Worm (Caenorhabditis elegans) whole organism, mixed stage, embryonic: ENCODE measurements around the gene C13G3.1.
A peak's percentile ranks its signal among the peaks of the same experiment; 100 is the strongest.

Source experiments
- M03D4.4 ChIP-seq: sonication (generic microtip); optimal IDR thresholded peaks from 2 replicates; lab custom pipeline; 2017; ENCODE audit warnings: mild to moderate bottlenecking, missing genetic modification characterization, missing compliant biosample characterization
- bed-3 ChIP-seq: fragments of 200-800 bp; sonication (Bioruptor generic); optimal IDR thresholded peaks from 3 replicates; lab custom pipeline; 2018; ENCODE audit warnings: mild to moderate bottlenecking, missing genetic modification characterization, moderate library complexity, missing compliant biosample characterization
- blmp-1 ChIP-seq: fragments of 150-350 bp; optimal IDR thresholded peaks from 2 replicates; lab custom pipeline; 2014; ENCODE audit warnings: missing biosample characterization, missing genetic modification characterization
- ceh-39 ChIP-seq: fragments of 150-350 bp; optimal IDR thresholded peaks from 2 replicates; lab custom pipeline; 2014; ENCODE audit warnings: missing biosample characterization, missing genetic modification characterization
- ceh-43 ChIP-seq: fragments of 200-800 bp; sonication (Bioruptor generic); optimal IDR thresholded peaks from 2 replicates; lab custom pipeline; 2018; ENCODE audit warnings: mild to moderate bottlenecking, missing genetic modification characterization, moderate library complexity, missing compliant biosample characterization
- ceh-83 ChIP-seq: fragments of 200-800 bp; sonication (Bioruptor generic); optimal IDR thresholded peaks from 2 replicates; lab custom pipeline; 2018; ENCODE audit warnings: mild to moderate bottlenecking, missing genetic modification characterization, missing compliant biosample characterization
- ces-1 ChIP-seq: fragments of 150-350 bp; optimal IDR thresholded peaks from 2 replicates; lab custom pipeline; 2014; ENCODE audit warnings: missing biosample characterization, missing genetic modification reagents, missing genetic modification characterization
- cnd-1 ChIP-seq: fragments of 200-800 bp; sonication (Bioruptor generic); optimal IDR thresholded peaks from 2 replicates; lab custom pipeline; 2018; ENCODE audit warnings: mild to moderate bottlenecking, missing genetic modification characterization, missing compliant biosample characterization
- drap-1 ChIP-seq: fragments of 200-800 bp; sonication (Bioruptor generic); optimal IDR thresholded peaks from 3 replicates; lab custom pipeline; 2018; ENCODE audit warnings: mild to moderate bottlenecking, missing genetic modification characterization, missing compliant biosample characterization
- elt-1 ChIP-seq: sonication (generic microtip); optimal IDR thresholded peaks from 2 replicates; lab custom pipeline; 2017; ENCODE audit warnings: missing genetic modification characterization, mild to moderate bottlenecking, missing compliant biosample characterization, antibody characterized with exemption, moderate library complexity, borderline replicate concordance; ENCODE audit not compliant: insufficient read depth
- elt-3 ChIP-seq: fragments of 150-350 bp; optimal IDR thresholded peaks from 2 replicates; lab custom pipeline; 2014; ENCODE audit warnings: missing biosample characterization, missing genetic modification characterization
- flh-1 ChIP-seq: fragments of 200-800 bp; sonication (Bioruptor generic); optimal IDR thresholded peaks from 2 replicates; lab custom pipeline; 2018; ENCODE audit warnings: mild to moderate bottlenecking, missing genetic modification characterization, moderate library complexity, missing compliant biosample characterization
- ham-2 ChIP-seq: fragments of 200-800 bp; sonication (Bioruptor generic); optimal IDR thresholded peaks from 2 replicates; lab custom pipeline; 2018; ENCODE audit warnings: mild to moderate bottlenecking, missing genetic modification characterization, missing compliant biosample characterization
- hlh-1 ChIP-seq: fragments of 150-350 bp; optimal IDR thresholded peaks from 2 replicates; lab custom pipeline; 2014; ENCODE audit warnings: missing biosample characterization, missing genetic modification reagents, missing genetic modification characterization
- lin-13 ChIP-seq: fragments of 150-350 bp; optimal IDR thresholded peaks from 2 replicates; lab custom pipeline; 2014; ENCODE audit warnings: missing biosample characterization, missing genetic modification characterization
- lin-32 ChIP-seq: fragments of 200-800 bp; sonication (Bioruptor generic); optimal IDR thresholded peaks from 2 replicates; lab custom pipeline; 2018; ENCODE audit warnings: mild to moderate bottlenecking, missing genetic modification characterization, missing compliant biosample characterization
- lsy-2 ChIP-seq: fragments of 150-350 bp; optimal IDR thresholded peaks from 2 replicates; lab custom pipeline; 2014; ENCODE audit warnings: missing biosample characterization, missing genetic modification characterization
- mep-1 ChIP-seq: fragments of 150-350 bp; optimal IDR thresholded peaks from 2 replicates; lab custom pipeline; 2017; ENCODE audit warnings: missing biosample characterization, missing genetic modification reagents, missing genetic modification characterization, inconsistent platforms
- mls-2 ChIP-seq: sonication (generic microtip); optimal IDR thresholded peaks from 2 replicates; lab custom pipeline; 2016; ENCODE audit warnings: mild to moderate bottlenecking, missing genetic modification characterization, moderate library complexity, missing compliant biosample characterization
- nhr-12 ChIP-seq: fragments of 150-350 bp; optimal IDR thresholded peaks from 2 replicates; lab custom pipeline; 2014; ENCODE audit warnings: missing biosample characterization, missing genetic modification characterization
- nhr-2 ChIP-seq: fragments of 150-350 bp; optimal IDR thresholded peaks from 2 replicates; lab custom pipeline; 2014; ENCODE audit warnings: missing biosample characterization, missing genetic modification characterization
- nhr-237 ChIP-seq: fragments of 150-350 bp; optimal IDR thresholded peaks from 2 replicates; lab custom pipeline; 2014; ENCODE audit warnings: missing biosample characterization, missing genetic modification characterization
- nhr-28 ChIP-seq: fragments of 150-350 bp; optimal IDR thresholded peaks from 2 replicates; lab custom pipeline; 2014; ENCODE audit warnings: missing biosample characterization, missing genetic modification characterization
- nhr-76 ChIP-seq: sonication (generic microtip); optimal IDR thresholded peaks from 2 replicates; lab custom pipeline; 2017; ENCODE audit warnings: missing biosample characterization, missing genetic modification characterization
- pha-4 ChIP-seq: fragments of 150-350 bp; optimal IDR thresholded peaks from 2 replicates; lab custom pipeline; 2018; ENCODE audit warnings: missing biosample characterization, missing genetic modification reagents, missing genetic modification characterization
- sem-2 ChIP-seq: fragments of 200-800 bp; sonication (Bioruptor generic); optimal IDR thresholded peaks from 2 replicates; lab custom pipeline; 2018; ENCODE audit warnings: mild to moderate bottlenecking, missing genetic modification characterization, missing compliant biosample characterization
- snpc-4 ChIP-seq: fragments of 150-350 bp; optimal IDR thresholded peaks from 2 replicates; lab custom pipeline; 2014; ENCODE audit warnings: missing biosample characterization, missing genetic modification characterization
- sptf-1 ChIP-seq: sonication (generic microtip); optimal IDR thresholded peaks from 2 replicates; lab custom pipeline; 2017; ENCODE audit warnings: mild to moderate bottlenecking, missing genetic modification characterization, moderate library complexity, missing compliant biosample characterization
- tbx-8 ChIP-seq: fragments of 200-800 bp; sonication (Bioruptor generic); optimal IDR thresholded peaks from 2 replicates; lab custom pipeline; 2018; ENCODE audit warnings: mild to moderate bottlenecking, missing genetic modification characterization, moderate library complexity, missing compliant biosample characterization
- unc-120 ChIP-seq: sonication (generic microtip); optimal IDR thresholded peaks from 2 replicates; lab custom pipeline; 2017; ENCODE audit warnings: missing genetic modification characterization, missing compliant biosample characterization; ENCODE audit not compliant: poor library complexity, severe bottlenecking
- unc-39 ChIP-seq: fragments of 150-350 bp; optimal IDR thresholded peaks from 2 replicates; lab custom pipeline; 2014; ENCODE audit warnings: missing biosample characterization, missing genetic modification characterization
- unc-62 ChIP-seq: fragments of 150-350 bp; optimal IDR thresholded peaks from 2 replicates; lab custom pipeline; 2014; ENCODE audit warnings: missing biosample characterization, missing genetic modification reagents, missing genetic modification characterization
- zip-8 ChIP-seq: fragments of 150-350 bp; optimal IDR thresholded peaks from 2 replicates; lab custom pipeline; 2014; ENCODE audit warnings: missing biosample characterization, missing genetic modification characterization
- ztf-11 ChIP-seq: fragments of 150-350 bp; optimal IDR thresholded peaks from 2 replicates; lab custom pipeline; 2014; ENCODE audit warnings: missing biosample characterization, missing genetic modification characterization

Gene C13G3.1

DNA sequence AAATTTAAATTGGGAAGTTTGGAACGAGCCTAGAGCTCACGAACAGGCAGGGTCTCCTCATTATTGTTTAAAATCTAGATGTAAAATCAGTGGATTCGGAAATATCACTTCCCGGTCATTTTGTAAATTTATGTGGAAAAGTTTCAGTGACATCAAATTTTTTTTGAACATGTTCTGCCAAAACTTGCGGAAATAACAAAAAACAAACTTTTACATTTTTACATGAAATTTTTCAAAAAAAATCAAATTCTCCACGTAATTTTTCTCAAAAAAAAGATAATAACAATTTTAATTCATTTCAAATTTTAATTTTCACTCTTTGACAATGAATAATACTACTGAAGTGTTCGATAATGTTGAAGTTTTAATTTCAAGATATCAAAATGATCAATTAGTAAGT is 29.2 kb upstream of the C13G3.1 start, which contains the start of gene C45B11.5:
Gene C45B11.5, plus strand, starts transcription at position 301 of the 400 bp plus-strand sequence.
- TF ChIP-seq nhr-2 (tag; lab: Kevin White, UChicago): no peak
- TF ChIP-seq flh-1 (GFP tag; lab: Kevin White, UChicago): no peak
- no peak for TF ChIP-seq mls-2
- TF ChIP-seq elt-1 (tag; lab: Kevin White, UChicago): no peak
- TF ChIP-seq ceh-39 (tag; lab: Kevin White, UChicago): no peak
- no peak for TF ChIP-seq nhr-76 (tag; lab: Kevin White, UChicago)
- no peak for TF ChIP-seq ham-2 (GFP tag; lab: Kevin White, UChicago)
- no peak for TF ChIP-seq lsy-2 (tag; lab: Kevin White, UChicago)
- TF ChIP-seq hlh-1 (tag; lab: Kevin White, UChicago): no peak
- no peak for TF ChIP-seq unc-39
- TF ChIP-seq drap-1 (GFP tag; lab: Kevin White, UChicago): no peak
- no peak for TF ChIP-seq snpc-4 (tag; lab: Kevin White, UChicago)
- TF ChIP-seq sem-2 (GFP tag; lab: Kevin White, UChicago): no peak
- TF ChIP-seq ces-1 (GFP tag; lab: Kevin White, UChicago): no peak
- TF ChIP-seq nhr-237 (tag; lab: Kevin White, UChicago): no peak
- TF ChIP-seq ceh-43 (GFP tag; lab: Kevin White, UChicago): no peak
- TF ChIP-seq nhr-12 (tag; lab: Kevin White, UChicago): no peak
- TF ChIP-seq tbx-8 (GFP tag; lab: Kevin White, UChicago): no peak
- no peak for TF ChIP-seq ceh-83 (GFP tag; lab: Kevin White, UChicago)

DNA sequence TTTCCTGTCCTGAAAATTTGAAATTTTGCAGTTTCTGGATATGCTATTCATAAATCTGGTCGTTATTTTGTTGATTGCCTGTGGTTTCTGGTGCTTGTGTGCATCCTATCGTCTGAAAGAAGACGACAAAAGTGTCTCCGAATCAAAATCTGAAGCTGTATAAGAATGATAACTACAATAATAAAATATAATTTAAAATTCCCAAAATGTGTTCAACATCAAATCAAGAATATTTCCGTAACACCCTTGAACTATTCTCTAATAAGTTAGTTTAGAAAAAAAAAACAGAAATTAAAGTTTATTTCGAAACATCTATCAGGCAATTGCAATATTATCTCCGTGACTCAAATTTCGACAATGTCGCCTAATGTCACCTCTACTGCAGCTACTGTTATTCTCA is 28.2 kb upstream of the C13G3.1 start, which contains the start of gene C45B11.8:
Gene C45B11.8, plus strand, starts transcription at position 301 of the 400 bp plus-strand sequence.
- TF ChIP-seq elt-3 (tag; lab: Kevin White, UChicago) (no peak), ztf-11 (tag; lab: Kevin White, UChicago) (no peak), ceh-39 (tag; lab: Kevin White, UChicago) (no peak), bed-3 (GFP tag; lab: Kevin White, UChicago) (no peak), hlh-1 (tag; lab: Kevin White, UChicago) (no peak)

DNA sequence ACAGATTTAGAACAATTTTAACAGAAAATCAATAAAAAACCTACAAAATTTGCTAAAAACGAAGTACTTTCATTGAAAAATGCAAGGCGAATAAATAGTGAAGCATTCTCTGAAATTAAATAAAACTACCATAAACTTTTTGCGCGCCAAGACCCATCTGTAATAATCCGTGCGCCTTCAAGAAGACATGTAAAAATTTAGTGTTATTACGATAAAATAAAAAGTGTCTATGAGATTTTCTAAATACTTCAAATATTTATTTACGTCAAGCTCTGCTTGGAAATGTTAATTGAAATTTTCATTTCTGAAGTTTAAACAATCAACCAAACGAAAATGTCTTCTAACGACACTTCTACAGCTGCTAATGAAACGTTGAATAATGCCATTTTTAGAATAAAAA is 27.8 kb upstream of the C13G3.1 start, which contains the start of gene C45B11.9:
Gene C45B11.9, plus strand, starts transcription at position 301 of the 400 bp plus-strand sequence.
- no peak for TF ChIP-seq lin-32 (GFP tag; lab: Kevin White, UChicago)
- no peak for TF ChIP-seq nhr-237 (tag; lab: Kevin White, UChicago)
- TF ChIP-seq ceh-39 (tag; lab: Kevin White, UChicago): no peak
- no peak for TF ChIP-seq nhr-12 (tag; lab: Kevin White, UChicago)
- TF ChIP-seq sem-2 (GFP tag; lab: Kevin White, UChicago): no peak
- no peak for TF ChIP-seq elt-3 (tag; lab: Kevin White, UChicago)
- no peak for TF ChIP-seq lsy-2 (tag; lab: Kevin White, UChicago)
- no peak for TF ChIP-seq M03D4.4 (tag; lab: Kevin White, UChicago)
- TF ChIP-seq unc-39: no peak
- no peak for TF ChIP-seq snpc-4 (tag; lab: Kevin White, UChicago)
- no peak for TF ChIP-seq nhr-2 (tag; lab: Kevin White, UChicago)
- TF ChIP-seq mep-1: no peak
- no peak for TF ChIP-seq lin-13
- TF ChIP-seq pha-4 (tag; lab: Kevin White, UChicago): no peak
- no peak for TF ChIP-seq zip-8 (tag; lab: Kevin White, UChicago)

DNA sequence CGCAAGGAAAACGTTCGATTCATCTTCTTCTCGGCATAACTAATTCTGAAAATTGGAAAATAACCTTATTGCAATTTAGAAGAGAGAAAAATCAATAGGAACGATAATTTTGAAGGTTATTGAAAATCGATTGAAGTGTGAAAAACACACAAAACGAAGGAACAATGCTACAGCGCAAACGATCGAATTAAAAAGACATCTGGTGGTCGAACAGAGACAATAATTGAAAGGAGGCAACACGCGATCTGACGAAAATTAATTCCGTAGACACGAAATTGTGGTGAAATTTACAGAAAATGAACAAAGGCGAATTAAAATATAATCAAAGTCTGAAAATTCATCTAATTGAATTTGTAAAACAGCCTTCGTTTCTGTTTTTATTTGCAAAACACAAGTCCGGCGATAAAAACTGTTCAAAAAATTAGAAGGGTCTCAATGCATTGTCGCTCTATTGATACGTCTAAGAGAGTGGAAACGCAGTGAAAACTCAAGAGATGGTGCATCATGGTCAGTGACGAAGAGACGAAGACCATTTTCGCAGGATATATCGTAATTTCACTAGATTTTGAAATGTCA is 27.2 kb upstream of the C13G3.1 start, which contains the start of gene pak-2:
Gene pak-2, minus strand, starts transcription at position 51 of the 576 bp plus-strand sequence.
- TF ChIP-seq nhr-12 (tag; lab: Kevin White, UChicago): no peak
- peak; percentile 87 for TF ChIP-seq sptf-1 (tag; lab: Kevin White, UChicago)
- no peak for TF ChIP-seq nhr-76 (tag; lab: Kevin White, UChicago)
- peak; percentile 82 for TF ChIP-seq mls-2
- TF ChIP-seq cnd-1: peak; percentile 76
- TF ChIP-seq nhr-2 (tag; lab: Kevin White, UChicago): peak; percentile 58
- peak; percentile 71 for TF ChIP-seq lsy-2 (tag; lab: Kevin White, UChicago)
- peak; percentile 62 for TF ChIP-seq lin-32 (GFP tag; lab: Kevin White, UChicago)
- TF ChIP-seq ceh-43 (GFP tag; lab: Kevin White, UChicago): no peak
- TF ChIP-seq sem-2 (GFP tag; lab: Kevin White, UChicago): peak; percentile 13
- TF ChIP-seq unc-62 (GFP tag; lab: Kevin White, UChicago): peak; percentile 61
- TF ChIP-seq pha-4 (tag; lab: Kevin White, UChicago): no peak
- no peak for TF ChIP-seq unc-120 (tag; lab: Kevin White, UChicago)
- TF ChIP-seq ceh-39 (tag; lab: Kevin White, UChicago): peak; percentile 73
- TF ChIP-seq snpc-4 (tag; lab: Kevin White, UChicago): no peak
- TF ChIP-seq bed-3 (GFP tag; lab: Kevin White, UChicago): no peak
- peak; percentile 67 for TF ChIP-seq mep-1
- no peak for TF ChIP-seq blmp-1 (tag; lab: Kevin White, UChicago)
- TF ChIP-seq elt-1 (tag; lab: Kevin White, UChicago): no peak
- TF ChIP-seq unc-39: no peak
- TF ChIP-seq drap-1 (GFP tag; lab: Kevin White, UChicago): peak; percentile 64
- no peak for TF ChIP-seq zip-8 (tag; lab: Kevin White, UChicago)
- peak; percentile 77 for TF ChIP-seq ceh-83 (GFP tag; lab: Kevin White, UChicago)
- peak; percentile 15 for TF ChIP-seq lin-13
- TF ChIP-seq nhr-28: no peak
- peak; percentile 93 for TF ChIP-seq ces-1 (GFP tag; lab: Kevin White, UChicago)
- TF ChIP-seq nhr-237 (tag; lab: Kevin White, UChicago): peak; percentile 94
- TF ChIP-seq, all 35 proteins: peak for 15
